Fruit fly (Drosophila melanogaster) whole organism, embryonic: ENCODE results near the gene CG32202.

ENCODE experiments used
- Atf3 ChIP-seq: fragments of 200-800 bp; sonication (Bioruptor generic); optimal IDR thresholded peaks from 3 replicates; lab custom pipeline; 2016; ENCODE audit warnings: missing biosample characterization, missing genetic modification characterization
- BEAF-32 ChIP-seq: fragments of 200-800 bp; sonication (Bioruptor generic); optimal IDR thresholded peaks from 3 replicates; lab custom pipeline; 2017; ENCODE audit warnings: missing biosample characterization, missing genetic modification characterization, mild to moderate bottlenecking, moderate library complexity, missing genetic modification reagents
- Blimp-1 ChIP-seq: fragments of 200-800 bp; sonication (Bioruptor generic); optimal IDR thresholded peaks from 3 replicates; lab custom pipeline; 2018; ENCODE audit warnings: missing biosample characterization, missing genetic modification characterization, mild to moderate bottlenecking, moderate library complexity, missing genetic modification reagents
- CG10959 ChIP-seq: fragments of 200-800 bp; sonication (Bioruptor generic); IDR thresholded peaks from 2 replicates; pipeline ENCODE4 v1.3.6; 2022; ENCODE audit warnings: missing biosample characterization, missing genetic modification characterization
- CG11093 ChIP-seq: fragments of 200-800 bp; sonication (Bioruptor generic); IDR thresholded peaks from 3 replicates; pipeline ENCODE4 v1.3.6; 2022; ENCODE audit warnings: missing biosample characterization, missing genetic modification characterization
- CG11504 ChIP-seq: fragments of 200-800 bp; sonication (Bioruptor generic); optimal IDR thresholded peaks from 3 replicates; lab custom pipeline; 2019; ENCODE audit warnings: missing biosample characterization, mild to moderate bottlenecking, missing genetic modification characterization, moderate library complexity
- CG12391 ChIP-seq: fragments of 200-800 bp; sonication (Bioruptor generic); optimal IDR thresholded peaks from 3 replicates; lab custom pipeline; 2018; ENCODE audit warnings: missing biosample characterization, mild to moderate bottlenecking, missing genetic modification characterization, moderate library complexity
- CG14441 ChIP-seq: fragments of 200-800 bp; sonication (Bioruptor generic); IDR thresholded peaks from 2 replicates; pipeline ENCODE4 v1.3.6; 2022; ENCODE audit warnings: missing biosample characterization, missing genetic modification characterization
- CG1603 ChIP-seq: fragments of 200-800 bp; sonication (Bioruptor generic); optimal IDR thresholded peaks from 2 replicates; lab custom pipeline; 2019; ENCODE audit warnings: missing biosample characterization, mild to moderate bottlenecking, missing genetic modification characterization, moderate library complexity
- CG17829 ChIP-seq: fragments of 200-800 bp; optimal IDR thresholded peaks from 2 replicates; lab custom pipeline; 2019; ENCODE audit warnings: missing biosample characterization, mild to moderate bottlenecking, missing genetic modification characterization, moderate library complexity
- CG2889 ChIP-seq: fragments of 200-800 bp; sonication (Bioruptor generic); IDR thresholded peaks from 3 replicates; pipeline ENCODE4 v1.3.6; 2022; ENCODE audit warnings: missing biosample characterization, missing genetic modification characterization
- CG34376 ChIP-seq: fragments of 200-800 bp; sonication (Bioruptor generic); optimal IDR thresholded peaks from 2 replicates; lab custom pipeline; 2018; ENCODE audit warnings: missing biosample characterization, mild to moderate bottlenecking, missing genetic modification characterization
- CG3726 ChIP-seq: fragments of 200-800 bp; sonication (Bioruptor generic); IDR thresholded peaks from 3 replicates; pipeline ENCODE4, ENCODE4 v1.3.6; 2022; ENCODE audit warnings: missing biosample characterization, missing genetic modification characterization
- CG4424 ChIP-seq: fragments of 200-800 bp; sonication (Bioruptor generic); optimal IDR thresholded peaks from 3 replicates; lab custom pipeline; 2016; ENCODE audit warnings: missing biosample characterization, missing genetic modification characterization
- CG6765 ChIP-seq: fragments of 200-800 bp; sonication (Bioruptor generic); optimal IDR thresholded peaks from 3 replicates; lab custom pipeline; 2017; ENCODE audit warnings: missing biosample characterization, mild to moderate bottlenecking, missing genetic modification characterization
- CG7839 ChIP-seq: fragments of 200-800 bp; sonication (Bioruptor generic); optimal IDR thresholded peaks from 3 replicates; lab custom pipeline; 2018; ENCODE audit warnings: missing biosample characterization, mild to moderate bottlenecking, missing genetic modification characterization, moderate library complexity
- CG8281 ChIP-seq: fragments of 200-800 bp; sonication (Bioruptor generic); optimal IDR thresholded peaks from 2 replicates; lab custom pipeline; 2018; ENCODE audit warnings: missing biosample characterization, mild to moderate bottlenecking, missing genetic modification characterization, moderate library complexity
- CG8478 ChIP-seq: fragments of >200 bp; optimal IDR thresholded peaks from 2 replicates; lab custom pipeline; 2018
- CG8765 ChIP-seq: fragments of 200-800 bp; sonication (Bioruptor generic); IDR thresholded peaks from 2 replicates; pipeline ENCODE4 v1.3.6; 2022; ENCODE audit warnings: missing biosample characterization, missing genetic modification characterization
- CG9932 ChIP-seq: fragments of 200-800 bp; sonication (Bioruptor generic); IDR thresholded peaks from 2 replicates; pipeline ENCODE4 v1.3.6; 2022; ENCODE audit warnings: missing biosample characterization, missing genetic modification characterization
- CHES-1-like ChIP-seq: fragments of 200-800 bp; sonication (Bioruptor generic); optimal IDR thresholded peaks from 2 replicates; lab custom pipeline; 2016; ENCODE audit warnings: missing biosample characterization, missing genetic modification characterization
- Deaf1 ChIP-seq: fragments of 200-800 bp; optimal IDR thresholded peaks from 3 replicates; lab custom pipeline; 2019; ENCODE audit warnings: missing biosample characterization, mild to moderate bottlenecking, missing genetic modification characterization, moderate library complexity
- Dll ChIP-seq: fragments of 200-800 bp; sonication (Bioruptor generic); IDR thresholded peaks from 4 replicates; pipeline ENCODE4 v1.3.6; 2022; ENCODE audit warnings: missing biosample characterization, missing genetic modification characterization; ENCODE audit not compliant: partially characterized antibody
- Ets65A ChIP-seq: fragments of 200-800 bp; sonication (Bioruptor generic); peaks from one replicate; lab custom pipeline; 2016; ENCODE audit warnings: missing biosample characterization, missing genetic modification characterization
- Ets97D ChIP-seq: fragments of 200-800 bp; sonication (Bioruptor generic); optimal IDR thresholded peaks from 3 replicates; lab custom pipeline; 2016; ENCODE audit warnings: missing biosample characterization, missing genetic modification characterization
- MTF-1 ChIP-seq: fragments of 200-800 bp; sonication (Bioruptor generic); optimal IDR thresholded peaks from 2 replicates; lab custom pipeline; 2018; ENCODE audit warnings: missing biosample characterization, mild to moderate bottlenecking, missing genetic modification characterization, borderline replicate concordance
- Optix ChIP-seq: fragments of 200-800 bp; sonication (Bioruptor generic); IDR thresholded peaks from 3 replicates; pipeline ENCODE4 v1.3.6; 2022; ENCODE audit warnings: missing biosample characterization, missing genetic modification characterization
- Trl ChIP-seq, 3 experiments: fragments of >200 bp in 2 of 3; fragments of 200-800 bp in 1 of 3; sonication (Bioruptor generic) in 1 of 3; optimal IDR thresholded peaks; 2 replicates in 1 of 3; 3 replicates in 2 of 3; lab custom pipeline; 2016 to 2017; ENCODE audit warnings: missing biosample characterization in 1 of 3, missing genetic modification characterization in 1 of 3
- Vsx1 ChIP-seq: fragments of 200-800 bp; sonication (Bioruptor generic); optimal IDR thresholded peaks from 2 replicates; lab custom pipeline; 2017; ENCODE audit warnings: missing biosample characterization, mild to moderate bottlenecking, missing genetic modification characterization, missing genetic modification reagents
- Xrp1 ChIP-seq: fragments of 200-800 bp; sonication (Bioruptor generic); IDR thresholded peaks from 2 replicates; pipeline ENCODE4 v1.3.6; 2022; ENCODE audit warnings: missing biosample characterization, missing genetic modification characterization
- ab ChIP-seq: fragments of 200-800 bp; sonication (Bioruptor generic); optimal IDR thresholded peaks from 2 replicates; lab custom pipeline; 2016; ENCODE audit warnings: missing biosample characterization, missing genetic modification characterization
- ash1 ChIP-seq: fragments of 200-800 bp; sonication (Bioruptor generic); optimal IDR thresholded peaks from 2 replicates; lab custom pipeline; 2018; ENCODE audit warnings: missing biosample characterization, mild to moderate bottlenecking, missing genetic modification characterization
- btn ChIP-seq: fragments of 200-800 bp; sonication (Bioruptor generic); optimal IDR thresholded peaks from 2 replicates; lab custom pipeline; 2016; ENCODE audit warnings: missing biosample characterization, missing genetic modification characterization
- cas ChIP-seq: fragments of 200-800 bp; sonication (Bioruptor generic); IDR thresholded peaks from 2 replicates; pipeline ENCODE4 v1.3.6; 2022; ENCODE audit warnings: missing biosample characterization, missing genetic modification characterization
- chn ChIP-seq: fragments of 200-800 bp; sonication (Bioruptor generic); optimal IDR thresholded peaks from 2 replicates; lab custom pipeline; 2016; ENCODE audit warnings: missing biosample characterization, missing genetic modification characterization
- dimm ChIP-seq: fragments of 200-800 bp; sonication (Bioruptor generic); IDR thresholded peaks from 2 replicates; pipeline ENCODE4 v1.3.6; 2022; ENCODE audit warnings: missing biosample characterization, missing genetic modification characterization
- esg ChIP-seq: fragments of 200-800 bp; sonication (Bioruptor generic); conservative IDR thresholded peaks from 2 replicates; pipeline ENCODE4 v1.3.6; 2022; ENCODE audit warnings: missing biosample characterization, missing genetic modification characterization
- eve ChIP-seq, 2 experiments: fragments of >200 bp; optimal IDR thresholded peaks; 2 replicates each; lab custom pipeline; 2017; ENCODE audit warnings: missing biosample characterization in 2 of 2, missing genetic modification characterization in 2 of 2
- exex ChIP-seq: fragments of 200-800 bp; sonication (Bioruptor generic); optimal IDR thresholded peaks from 4 replicates; lab custom pipeline; 2018; ENCODE audit warnings: missing biosample characterization, mild to moderate bottlenecking, missing genetic modification characterization, moderate library complexity
- grau ChIP-seq: fragments of 200-800 bp; optimal IDR thresholded peaks from 3 replicates; lab custom pipeline; 2019; ENCODE audit warnings: missing biosample characterization, mild to moderate bottlenecking, missing genetic modification characterization, moderate library complexity
- grn ChIP-seq: fragments of 200-800 bp; sonication (Bioruptor generic); optimal IDR thresholded peaks from 3 replicates; lab custom pipeline; 2017; ENCODE audit warnings: missing biosample characterization, missing genetic modification characterization
- mirr ChIP-seq: fragments of 200-800 bp; sonication (Bioruptor generic); optimal IDR thresholded peaks from 3 replicates; lab custom pipeline; 2018; ENCODE audit warnings: missing biosample characterization, mild to moderate bottlenecking, missing genetic modification characterization
- nom ChIP-seq: fragments of 200-800 bp; sonication (Bioruptor generic); optimal IDR thresholded peaks from 2 replicates; lab custom pipeline; 2017; ENCODE audit warnings: missing biosample characterization, missing genetic modification characterization, mild to moderate bottlenecking, moderate library complexity, missing genetic modification reagents
- pzg ChIP-seq: fragments of 200-800 bp; sonication (Bioruptor generic); optimal IDR thresholded peaks from 3 replicates; lab custom pipeline; 2018; ENCODE audit warnings: missing biosample characterization, mild to moderate bottlenecking, missing genetic modification characterization, moderate library complexity
- ro ChIP-seq: fragments of 200-800 bp; sonication (Bioruptor generic); IDR thresholded peaks from 2 replicates; pipeline ENCODE4 v1.3.6; 2022; ENCODE audit warnings: missing biosample characterization, missing genetic modification characterization
- slbo ChIP-seq: fragments of 200-800 bp; sonication (Bioruptor generic); IDR thresholded peaks from 2 replicates; pipeline ENCODE4 v1.3.6; 2022; ENCODE audit warnings: missing biosample characterization, missing genetic modification characterization
- slp2 ChIP-seq: fragments of 200-800 bp; sonication (Bioruptor generic); optimal IDR thresholded peaks from 2 replicates; lab custom pipeline; 2016; ENCODE audit warnings: missing biosample characterization, missing genetic modification characterization
- twi ChIP-seq: fragments of 200-800 bp; optimal IDR thresholded peaks from 2 replicates; lab custom pipeline; 2019; ENCODE audit warnings: missing biosample characterization, mild to moderate bottlenecking, missing genetic modification characterization, moderate library complexity
- vnd ChIP-seq: fragments of 200-800 bp; sonication (Bioruptor generic); IDR thresholded peaks from 3 replicates; pipeline ENCODE4 v1.3.6; 2022; ENCODE audit warnings: missing biosample characterization, missing genetic modification characterization; ENCODE audit not compliant: partially characterized antibody
- wek ChIP-seq: fragments of 200-800 bp; sonication (Bioruptor generic); optimal IDR thresholded peaks from 3 replicates; lab custom pipeline; 2018; ENCODE audit warnings: missing biosample characterization, mild to moderate bottlenecking, missing genetic modification characterization, moderate library complexity
- zen ChIP-seq: fragments of 200-800 bp; sonication (Bioruptor generic); optimal IDR thresholded peaks from 3 replicates; lab custom pipeline; 2018; ENCODE audit warnings: missing biosample characterization, mild to moderate bottlenecking, missing genetic modification characterization, moderate library complexity

CG32202 gene

dm6 chr3L:18686220-18686801 is 4.3 kb downstream of the CG32202 start, which contains the start of gene Cyp12c1:
Gene Cyp12c1 (minus strand): TSS chr3L:18686319.
- TF ChIP-seq btn (GFP tag; lab: Kevin White, UChicago) (no peak), grn (peak; percentile 79), CG1603 (tag; lab: Kevin White, UChicago) (peak; percentile 11), CG6765 (GFP tag; lab: Kevin White, UChicago) (no peak), Dll (GFP tag; lab: Robert Waterston, UW) (no peak), esg (GFP tag; lab: Robert Waterston, UW) (no peak), twi (tag; lab: Kevin White, UChicago) (no peak), eve (GFP tag; optimal IDR thresholded peaks at IDR 0.05; lab: Kevin White, UChicago) (no peak), CG8478 (lab: Kevin White, UChicago) (no peak), Xrp1 (GFP tag; lab: Robert Waterston, UW) (no peak), CG3726 (no peak), Ets97D (GFP tag; lab: Kevin White, UChicago) (no peak), exex (peak; percentile 97), ab (GFP tag; lab: Kevin White, UChicago) (no peak), grau (tag; lab: Kevin White, UChicago) (no peak), CHES-1-like (no peak), MTF-1 (GFP tag; lab: Kevin White, UChicago) (no peak), CG34376 (GFP tag; lab: Kevin White, UChicago) (peak; percentile 7), Blimp-1 (GFP tag; lab: Kevin White, UChicago) (no peak), CG2889 (no peak), Atf3 (GFP tag; lab: Kevin White, UChicago) (no peak), Deaf1 (tag; lab: Kevin White, UChicago) (no peak), zen (tag; lab: Kevin White, UChicago) (no peak), Ets65A (GFP tag; lab: Kevin White, UChicago) (no peak), BEAF-32 (GFP tag; lab: Kevin White, UChicago) (peak; percentile 24), CG7839 (tag; lab: Kevin White, UChicago) (no peak), CG14441 (0 out of 2 replicates have a peak, but pooled peaks have one; percentile 22), CG4424 (GFP tag; lab: Kevin White, UChicago) (no peak), CG11504 (tag; lab: Kevin White, UChicago) (peak; percentile 88), Vsx1 (peak; percentile 74), nom (GFP tag; lab: Kevin White, UChicago) (no peak), slp2 (GFP tag; lab: Kevin White, UChicago) (no peak), CG17829 (no peak), dimm (GFP tag; lab: Robert Waterston, UW) (no peak), ash1 (GFP tag; lab: Kevin White, UChicago) (no peak), CG11093 (GFP tag; lab: Robert Waterston, UW) (no peak), mirr (GFP tag; lab: Kevin White, UChicago) (peak; percentile 4), Optix (no peak), Trl (optimal IDR thresholded peaks at IDR 0.05; lab: Kevin White, UChicago) (peak in 1 of 2 experiments; percentile 5), Trl (GFP tag; optimal IDR thresholded peaks at IDR 0.05; lab: Kevin White, UChicago) (no peak), pzg (GFP tag; lab: Kevin White, UChicago) (no peak)

DNA sequence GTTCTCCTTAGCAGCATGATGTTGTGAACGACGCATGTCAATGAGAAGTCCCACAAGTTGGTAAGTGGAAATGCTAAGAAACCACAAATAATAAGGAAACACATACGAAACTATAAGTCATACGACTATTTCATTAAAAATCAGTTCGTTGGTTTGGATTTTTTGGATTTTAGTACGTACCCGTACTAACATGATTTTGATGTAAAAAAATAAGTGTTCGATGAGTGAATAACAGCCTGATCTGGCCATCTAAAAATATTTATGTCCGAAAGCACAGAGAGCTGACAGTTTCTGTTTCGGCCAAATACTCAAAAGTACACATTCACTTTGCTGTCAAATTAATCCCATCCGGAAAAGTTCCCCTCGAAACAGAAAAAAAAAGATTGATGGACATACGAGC is 11.9 kb downstream of the CG32202 start, which contains the start of gene CG6893:
CG6893 (plus strand) TSS at position 301 of the 400 bp plus-strand sequence.
- TF ChIP-seq ro (GFP tag; lab: Robert Waterston, UW) (no peak), wek (GFP tag; lab: Kevin White, UChicago) (no peak), slbo (no peak), nom (GFP tag; lab: Kevin White, UChicago) (no peak), CG17829 (no peak), CG8765 (no peak), CG12391 (tag; lab: Kevin White, UChicago) (no peak), chn (GFP tag; lab: Kevin White, UChicago) (no peak), CG6765 (GFP tag; lab: Kevin White, UChicago) (no peak), vnd (GFP tag; lab: Robert Waterston, UW) (no peak), exex (no peak), cas (GFP tag; lab: Robert Waterston, UW) (no peak), CG10959 (GFP tag; lab: Robert Waterston, UW) (no peak), CG9932 (no peak), grau (tag; lab: Kevin White, UChicago) (no peak), CG8281 (tag; lab: Kevin White, UChicago) (no peak)
